Fruit fly (Drosophila melanogaster) Kc167 (cell line): ENCODE measurements around the gene ND-51.

Source experiments
- Myc ChIP-seq: fragments of >200 bp; optimal IDR thresholded peaks from 2 replicates; lab custom pipeline; 2017; ENCODE audit warnings: missing external identifiers
- ttk ChIP-seq: sonication (Bioruptor generic); optimal IDR thresholded peaks from 2 replicates; lab custom pipeline; 2017; ENCODE audit warnings: missing external identifiers

DNA sequence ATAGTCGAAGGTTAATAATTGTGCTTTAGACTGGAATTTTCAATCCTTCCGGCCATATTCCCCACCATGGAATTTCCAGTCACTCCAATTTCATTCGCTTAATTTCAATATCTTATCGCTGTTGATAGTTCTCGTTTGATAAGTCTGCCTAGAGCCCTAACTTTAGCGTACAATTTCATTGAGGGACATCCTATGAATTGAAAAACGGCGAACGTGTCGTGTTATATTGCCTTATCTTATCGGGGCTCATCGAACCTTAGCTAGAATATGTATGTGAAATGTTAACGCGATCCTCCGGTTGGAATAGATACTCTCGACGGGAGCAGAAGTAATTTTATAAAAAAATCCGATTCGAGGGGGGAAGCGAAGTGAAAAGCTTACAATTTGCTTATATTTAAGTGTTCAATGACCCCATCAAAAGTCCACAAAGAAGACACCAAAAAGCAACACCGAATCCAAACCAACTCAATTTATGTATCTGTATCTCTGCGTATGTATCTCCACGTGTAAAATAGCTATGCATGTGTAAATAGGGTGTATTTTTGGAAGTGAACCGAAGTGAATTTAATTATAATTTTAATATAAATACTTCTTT is 27.1 kb upstream of the ND-51 start:
- TF ChIP-seq Myc (lab: Kevin White, UChicago) (no peak), ttk (lab: Kevin White, UChicago) (no peak)
